Fruit fly (Drosophila melanogaster) whole organism, embryonic: ENCODE results near the gene Cngl.

Experiments
- BEAF-32 ChIP-seq: fragments of 200-800 bp; sonication (Bioruptor generic); optimal IDR thresholded peaks from 3 replicates; lab custom pipeline; 2017; ENCODE audit warnings: missing biosample characterization, missing genetic modification characterization, mild to moderate bottlenecking, moderate library complexity, missing genetic modification reagents
- Bgb ChIP-seq: fragments of 200-800 bp; sonication (Bioruptor generic); IDR thresholded peaks from 2 replicates; pipeline ENCODE4 v1.3.6; 2022; ENCODE audit warnings: missing biosample characterization, missing genetic modification characterization; ENCODE audit not compliant: partially characterized antibody
- CG10267 ChIP-seq: fragments of 200-800 bp; sonication (Bioruptor generic); optimal IDR thresholded peaks from 2 replicates; lab custom pipeline; 2018; ENCODE audit warnings: missing biosample characterization, mild to moderate bottlenecking, missing genetic modification characterization, moderate library complexity
- CG11398 ChIP-seq: fragments of 200-800 bp; sonication (Bioruptor generic); optimal IDR thresholded peaks from 2 replicates; lab custom pipeline; 2016; ENCODE audit warnings: missing biosample characterization, missing genetic modification characterization
- CG12104 ChIP-seq: fragments of 200-800 bp; sonication (Bioruptor generic); optimal IDR thresholded peaks from 3 replicates; lab custom pipeline; 2016; ENCODE audit warnings: missing biosample characterization, missing genetic modification characterization
- CG12942 ChIP-seq: fragments of 200-800 bp; sonication (Bioruptor generic); optimal IDR thresholded peaks from 3 replicates; lab custom pipeline; 2016; ENCODE audit warnings: missing biosample characterization, missing genetic modification characterization
- CG14860 ChIP-seq: fragments of 200-800 bp; sonication (Bioruptor generic); IDR thresholded peaks from 3 replicates; pipeline ENCODE4 v1.3.6; 2022; ENCODE audit warnings: missing biosample characterization, missing genetic modification characterization; ENCODE audit not compliant: partially characterized antibody
- CG15514 ChIP-seq: fragments of 200-800 bp; sonication (Bioruptor generic); optimal IDR thresholded peaks from 3 replicates; lab custom pipeline; 2017; ENCODE audit warnings: missing biosample characterization, missing genetic modification characterization, mild to moderate bottlenecking, moderate library complexity, missing genetic modification reagents
- CG1603 ChIP-seq: fragments of 200-800 bp; sonication (Bioruptor generic); optimal IDR thresholded peaks from 2 replicates; lab custom pipeline; 2019; ENCODE audit warnings: missing biosample characterization, mild to moderate bottlenecking, missing genetic modification characterization, moderate library complexity
- CG16813 ChIP-seq: fragments of 200-800 bp; sonication (Bioruptor generic); IDR thresholded peaks from 3 replicates; pipeline ENCODE4 v1.3.6; 2022; ENCODE audit warnings: missing biosample characterization, missing genetic modification characterization; ENCODE audit not compliant: partially characterized antibody
- CG16863 ChIP-seq: fragments of 200-800 bp; sonication (Bioruptor generic); optimal IDR thresholded peaks from 3 replicates; lab custom pipeline; 2016; ENCODE audit warnings: missing biosample characterization, missing genetic modification characterization
- CG18011 ChIP-seq: fragments of 200-800 bp; sonication (Bioruptor generic); optimal IDR thresholded peaks from 2 replicates; lab custom pipeline; 2017; ENCODE audit warnings: missing biosample characterization, missing genetic modification characterization, mild to moderate bottlenecking, moderate library complexity, missing genotype
- CG2875 ChIP-seq: fragments of 200-800 bp; sonication (Bioruptor generic); optimal IDR thresholded peaks from 2 replicates; lab custom pipeline; 2017; ENCODE audit warnings: missing biosample characterization, mild to moderate bottlenecking, missing genetic modification characterization, missing genetic modification reagents
- CG6791 ChIP-seq: fragments of 200-800 bp; sonication (Bioruptor generic); IDR thresholded peaks from 3 replicates; pipeline ENCODE4 v1.3.6; 2022; ENCODE audit warnings: missing biosample characterization, missing genetic modification characterization; ENCODE audit not compliant: partially characterized antibody
- CG8924 ChIP-seq: fragments of 200-800 bp; optimal IDR thresholded peaks from 3 replicates; lab custom pipeline; 2019; ENCODE audit warnings: missing biosample characterization, mild to moderate bottlenecking, missing genetic modification characterization, moderate library complexity
- CG9215 ChIP-seq: fragments of 200-800 bp; sonication (Bioruptor generic); IDR thresholded peaks from 2 replicates; pipeline ENCODE4 v1.3.6; 2022; ENCODE audit warnings: missing biosample characterization, missing genetic modification characterization
- CG9932 ChIP-seq: fragments of 200-800 bp; sonication (Bioruptor generic); IDR thresholded peaks from 2 replicates; pipeline ENCODE4 v1.3.6; 2022; ENCODE audit warnings: missing biosample characterization, missing genetic modification characterization
- Drgx ChIP-seq: fragments of 200-800 bp; sonication (Bioruptor generic); IDR thresholded peaks from 2 replicates; pipeline ENCODE4 v1.3.6; 2022; ENCODE audit warnings: missing biosample characterization, missing genetic modification characterization
- Fer3 ChIP-seq: fragments of 200-800 bp; sonication (Bioruptor generic); optimal IDR thresholded peaks from 2 replicates; lab custom pipeline; 2018; ENCODE audit warnings: missing biosample characterization, mild to moderate bottlenecking, missing genetic modification characterization, moderate library complexity
- H15 ChIP-seq: fragments of 200-800 bp; sonication (Bioruptor generic); IDR thresholded peaks from 3 replicates; pipeline ENCODE4 v1.3.6; 2022; ENCODE audit warnings: missing biosample characterization, missing genetic modification characterization
- HLH4C ChIP-seq: fragments of 200-800 bp; sonication (Bioruptor generic); IDR thresholded peaks from 3 replicates; pipeline ENCODE4 v1.3.6; 2022; ENCODE audit warnings: missing biosample characterization, missing genetic modification characterization; ENCODE audit not compliant: partially characterized antibody
- MESR4 ChIP-seq: fragments of 200-800 bp; sonication (Bioruptor generic); optimal IDR thresholded peaks from 2 replicates; lab custom pipeline; 2018; ENCODE audit warnings: missing biosample characterization, mild to moderate bottlenecking, missing genetic modification characterization, moderate library complexity
- Myb ChIP-seq: fragments of 200-800 bp; sonication (Bioruptor generic); optimal IDR thresholded peaks from 2 replicates; lab custom pipeline; 2016; ENCODE audit warnings: missing biosample characterization, missing genetic modification characterization
- Sox102F ChIP-seq: fragments of 200-800 bp; sonication (Bioruptor generic); optimal IDR thresholded peaks from 2 replicates; lab custom pipeline; 2018; ENCODE audit warnings: missing biosample characterization, mild to moderate bottlenecking, missing genetic modification characterization, moderate library complexity
- Sry-δ ChIP-seq: fragments of 200-800 bp; sonication (Bioruptor generic); optimal IDR thresholded peaks from 2 replicates; lab custom pipeline; 2016; ENCODE audit warnings: missing biosample characterization, missing genetic modification characterization
- Xbp1 ChIP-seq: fragments of 200-800 bp; sonication (Bioruptor generic); optimal IDR thresholded peaks from 3 replicates; lab custom pipeline; 2016; ENCODE audit warnings: missing biosample characterization, mild to moderate bottlenecking, missing genetic modification characterization
- ato ChIP-seq: fragments of 200-800 bp; sonication (Bioruptor generic); IDR thresholded peaks from 2 replicates; pipeline ENCODE4 v1.3.6; 2022; ENCODE audit warnings: missing biosample characterization, missing genetic modification characterization; ENCODE audit not compliant: partially characterized antibody
- bbx ChIP-seq: fragments of 200-800 bp; sonication (Bioruptor generic); IDR thresholded peaks from 2 replicates; pipeline ENCODE4 v1.3.6; 2022; ENCODE audit warnings: missing biosample characterization, missing genetic modification characterization; ENCODE audit not compliant: partially characterized antibody
- chinmo ChIP-seq: fragments of 200-800 bp; sonication (Bioruptor generic); IDR thresholded peaks from 4 replicates; pipeline ENCODE4 v1.3.6; 2022; ENCODE audit warnings: missing biosample characterization, missing genetic modification characterization; ENCODE audit not compliant: partially characterized antibody
- emc ChIP-seq: fragments of 200-800 bp; sonication (Bioruptor generic); optimal IDR thresholded peaks from 2 replicates; lab custom pipeline; 2016; ENCODE audit warnings: missing biosample characterization, missing genetic modification characterization
- en ChIP-seq: fragments of 200-800 bp; sonication (Bioruptor generic); optimal IDR thresholded peaks from 2 replicates; lab custom pipeline; 2016; ENCODE audit warnings: missing biosample characterization, missing genetic modification characterization
- hb ChIP-seq: fragments of 200-800 bp; sonication (Bioruptor generic); IDR thresholded peaks from 3 replicates; pipeline ENCODE4 v1.3.6; 2022; ENCODE audit warnings: missing biosample characterization, missing genetic modification characterization; ENCODE audit not compliant: partially characterized antibody
- hbn ChIP-seq: fragments of 200-800 bp; sonication (Bioruptor generic); IDR thresholded peaks from 2 replicates; pipeline ENCODE4 v1.3.6; 2022; ENCODE audit warnings: missing biosample characterization, missing genetic modification characterization; ENCODE audit not compliant: partially characterized antibody
- inv ChIP-seq: fragments of 200-800 bp; sonication (Bioruptor generic); IDR thresholded peaks from 2 replicates; pipeline ENCODE4 v1.3.6; 2022; ENCODE audit warnings: missing biosample characterization, missing genetic modification characterization; ENCODE audit not compliant: partially characterized antibody
- nerfin-2 ChIP-seq: fragments of 200-800 bp; sonication (Bioruptor generic); IDR thresholded peaks from 2 replicates; pipeline ENCODE4 v1.3.6; 2022; ENCODE audit warnings: missing biosample characterization, missing genetic modification characterization; ENCODE audit not compliant: partially characterized antibody
- row ChIP-seq: fragments of 200-800 bp; sonication (Bioruptor generic); IDR thresholded peaks from 3 replicates; pipeline ENCODE4 v1.3.6; 2022; ENCODE audit warnings: missing biosample characterization, missing genetic modification characterization
- salm ChIP-seq: fragments of 200-800 bp; sonication (Bioruptor generic); optimal IDR thresholded peaks from 2 replicates; lab custom pipeline; 2018; ENCODE audit warnings: missing biosample characterization, mild to moderate bottlenecking, missing genetic modification characterization
- sens ChIP-seq: fragments of 200-800 bp; sonication (Bioruptor generic); peaks from one replicate; lab custom pipeline; 2016; ENCODE audit warnings: missing biosample characterization, missing genetic modification characterization
- so ChIP-seq: fragments of 200-800 bp; sonication (Bioruptor generic); IDR thresholded peaks from 3 replicates; pipeline ENCODE4 v1.3.6; 2022; ENCODE audit warnings: missing biosample characterization, missing genetic modification characterization
- sr ChIP-seq: fragments of 200-800 bp; sonication (Bioruptor generic); IDR thresholded peaks from 3 replicates; pipeline ENCODE4 v1.3.6; 2022; ENCODE audit warnings: missing biosample characterization, missing genetic modification characterization
- stwl ChIP-seq: fragments of 200-800 bp; sonication (Bioruptor generic); optimal IDR thresholded peaks from 3 replicates; lab custom pipeline; 2018; ENCODE audit warnings: missing biosample characterization, mild to moderate bottlenecking, missing genetic modification characterization, moderate library complexity
- tna ChIP-seq: fragments of 200-800 bp; sonication (Bioruptor generic); IDR thresholded peaks from 2 replicates; pipeline ENCODE4 v1.3.6; 2022; ENCODE audit warnings: missing biosample characterization, missing genetic modification characterization; ENCODE audit not compliant: partially characterized antibody
- trem ChIP-seq: fragments of 200-800 bp; optimal IDR thresholded peaks from 3 replicates; lab custom pipeline; 2019; ENCODE audit warnings: missing biosample characterization, mild to moderate bottlenecking, missing genetic modification characterization, moderate library complexity
- unc-4 ChIP-seq: fragments of 200-800 bp; sonication (Bioruptor generic); IDR thresholded peaks from 2 replicates; pipeline ENCODE4 v1.3.6; 2022; ENCODE audit warnings: missing biosample characterization, missing genetic modification characterization; ENCODE audit not compliant: partially characterized antibody
- vnd ChIP-seq: fragments of 200-800 bp; sonication (Bioruptor generic); IDR thresholded peaks from 3 replicates; pipeline ENCODE4 v1.3.6; 2022; ENCODE audit warnings: missing biosample characterization, missing genetic modification characterization; ENCODE audit not compliant: partially characterized antibody
- yki ChIP-seq: fragments of >200 bp; optimal IDR thresholded peaks from 3 replicates; lab custom pipeline; 2018

The Cngl gene

dm6 chrX:15486682-15487081 lies 45.6 kb upstream of the Cngl start, which contains the start of gene Gmap (continued):
- TF ChIP-seq ato (GFP tag; lab: Robert Waterston, UW) (peak; percentile 90), sens (GFP tag; lab: Kevin White, UChicago) (peak; percentile 3), so (GFP tag; lab: Robert Waterston, UW) (no peak), stwl (tag; lab: Kevin White, UChicago) (peak; percentile 54), tna (GFP tag; lab: Robert Waterston, UW) (peak; percentile 96), nerfin-2 (GFP tag; lab: Robert Waterston, UW) (peak; percentile 96), hb (GFP tag; lab: Robert Waterston, UW) (peak; percentile 90), Bgb (GFP tag; lab: Robert Waterston, UW) (peak; percentile 90), trem (tag; lab: Kevin White, UChicago) (peak; percentile 17), CG2875 (GFP tag; lab: Kevin White, UChicago) (no peak), Xbp1 (GFP tag; lab: Kevin White, UChicago) (peak; percentile 37), bbx (GFP tag; lab: Robert Waterston, UW) (peak; percentile 91), CG9215 (GFP tag; lab: Robert Waterston, UW) (no peak), Sry-δ (GFP tag; lab: Kevin White, UChicago) (peak; percentile 29), MESR4 (GFP tag; lab: Kevin White, UChicago) (peak; percentile 4), CG14860 (GFP tag; lab: Robert Waterston, UW) (peak; percentile 87), row (GFP tag; lab: Robert Waterston, UW) (peak; percentile 14; the same call in 1 of the 3 replicates), inv (GFP tag; lab: Robert Waterston, UW) (peak; percentile 68), CG6791 (peak; percentile 93), hbn (GFP tag; lab: Robert Waterston, UW) (peak; percentile 59; the same call in 1 of the 2 replicates), Sox102F (GFP tag; lab: Kevin White, UChicago) (no peak), Myb (GFP tag; lab: Kevin White, UChicago) (peak; percentile 2), CG8924 (tag; lab: Kevin White, UChicago) (peak; percentile 9), CG18011 (GFP tag; lab: Kevin White, UChicago) (peak; percentile 97), CG1603 (tag; lab: Kevin White, UChicago) (peak; percentile 9), HLH4C (GFP tag; lab: Robert Waterston, UW) (peak; percentile 96), Drgx (GFP tag; lab: Robert Waterston, UW) (no peak), CG15514 (GFP tag; lab: Kevin White, UChicago) (peak; percentile 65), CG10267 (tag; lab: Kevin White, UChicago) (peak; percentile 10)

dm6 chrX:15484451-15485032 lies 43.5 kb upstream of the Cngl start:
- TF ChIP-seq emc (no peak), CG12104 (GFP tag; lab: Kevin White, UChicago) (no peak), CG15514 (GFP tag; lab: Kevin White, UChicago) (peak; percentile 3), CG16813 (peak; percentile 71), unc-4 (GFP tag; lab: Robert Waterston, UW) (0 out of 2 replicates have a peak, but pooled peaks have one; percentile 40), salm (tag; lab: Kevin White, UChicago) (no peak), en (GFP tag; lab: Kevin White, UChicago) (no peak), sr (GFP tag; lab: Robert Waterston, UW) (peak; percentile 95), vnd (GFP tag; lab: Robert Waterston, UW) (0 out of 3 replicates have a peak, but pooled peaks have one; percentile 44), stwl (tag; lab: Kevin White, UChicago) (peak; percentile 56), CG9932 (GFP tag; lab: Robert Waterston, UW) (no peak), CG16863 (GFP tag; lab: Kevin White, UChicago) (no peak), H15 (no peak), Fer3 (tag; lab: Kevin White, UChicago) (no peak), CG18011 (GFP tag; lab: Kevin White, UChicago) (peak; percentile 3), CG11398 (no peak), yki (no peak), BEAF-32 (GFP tag; lab: Kevin White, UChicago) (peak; percentile 40), CG12942 (GFP tag; lab: Kevin White, UChicago) (no peak), chinmo (GFP tag; lab: Robert Waterston, UW) (0 out of 4 replicates have a peak, but pooled peaks have one; percentile 18), ato (GFP tag; lab: Robert Waterston, UW) (peak; percentile 60; the same call in 1 of the 2 replicates)
